Worm (Caenorhabditis elegans): Measurements from ENCODE around the gene T24E12.6.

T24E12.6 gene

ce11 chrII:3771640-3772039 is 10.1 kb upstream of the T24E12.6 start:
- TF ChIP-seq cog-1 (tag; optimal IDR thresholded peaks at IDR 0.05) (no peak), T22C8.4 (GFP tag; IDR thresholded peaks at IDR 0.05) (no peak), ztf-23 (GFP tag; IDR thresholded peaks at IDR 0.05) (no peak), ref-1 (GFP tag; conservative IDR thresholded peaks at IDR 0.05) (no peak), ztf-29 (GFP tag; IDR thresholded peaks at IDR 0.05) (no peak), flt-1 (GFP tag; IDR thresholded peaks at IDR 0.05) (no peak), med-1 (GFP tag; optimal IDR thresholded peaks at IDR 0.05; ENCODE audit: insufficient read depth) (no peak), klf-2 (GFP tag; conservative IDR thresholded peaks at IDR 0.05) (no peak), tab-1 (GFP tag; IDR thresholded peaks at IDR 0.05) (no peak)

- TF ChIP-seq ztf-23 (GFP tag; IDR thresholded peaks at IDR 0.05) (no peak), cog-1 (tag; optimal IDR thresholded peaks at IDR 0.05) (no peak), ztf-29 (GFP tag; IDR thresholded peaks at IDR 0.05) (no peak), flt-1 (GFP tag; IDR thresholded peaks at IDR 0.05) (no peak), ref-1 (GFP tag; conservative IDR thresholded peaks at IDR 0.05) (no peak), tab-1 (GFP tag; IDR thresholded peaks at IDR 0.05) (no peak), med-1 (GFP tag; optimal IDR thresholded peaks at IDR 0.05; ENCODE audit: insufficient read depth) (no peak), T22C8.4 (GFP tag; IDR thresholded peaks at IDR 0.05) (no peak), klf-2 (GFP tag; conservative IDR thresholded peaks at IDR 0.05) (no peak)
Observed at ce11 chrII:3764486-3764885, 3.0 kb upstream of the T24E12.6 start, which contains the start of gene srx-112. Gene srx-112, minus strand, starts transcription at chrII:3764586.

ce11 chrII:3759010-3759409 is 2.5 kb downstream of the T24E12.6 start, which contains the start of gene T24E12.12:
Gene T24E12.12, plus strand, starts transcription at chrII:3759290.
- TF ChIP-seq med-1 (GFP tag; optimal IDR thresholded peaks at IDR 0.05; ENCODE audit: insufficient read depth) (no peak), tab-1 (GFP tag; IDR thresholded peaks at IDR 0.05) (no peak), cog-1 (tag; optimal IDR thresholded peaks at IDR 0.05) (no peak), ztf-23 (GFP tag; IDR thresholded peaks at IDR 0.05) (no peak), T22C8.4 (GFP tag; IDR thresholded peaks at IDR 0.05) (no peak), ztf-29 (GFP tag; IDR thresholded peaks at IDR 0.05) (no peak), flt-1 (GFP tag; IDR thresholded peaks at IDR 0.05) (no peak), klf-2 (GFP tag; conservative IDR thresholded peaks at IDR 0.05) (no peak), ref-1 (GFP tag; conservative IDR thresholded peaks at IDR 0.05) (no peak)

- TF ChIP-seq ref-1 (GFP tag; conservative IDR thresholded peaks at IDR 0.05) (no peak), ztf-29 (GFP tag; IDR thresholded peaks at IDR 0.05) (no peak), ztf-23 (GFP tag; IDR thresholded peaks at IDR 0.05) (no peak), med-1 (GFP tag; optimal IDR thresholded peaks at IDR 0.05; ENCODE audit: insufficient read depth) (no peak), T22C8.4 (GFP tag; IDR thresholded peaks at IDR 0.05) (no peak), cog-1 (tag; optimal IDR thresholded peaks at IDR 0.05) (no peak), flt-1 (GFP tag; IDR thresholded peaks at IDR 0.05) (no peak), tab-1 (GFP tag; IDR thresholded peaks at IDR 0.05) (no peak), klf-2 (GFP tag; conservative IDR thresholded peaks at IDR 0.05) (no peak)
Observed at ce11 chrII:3757499-3757898, 4.0 kb downstream of the T24E12.6 start, which contains the start of gene srx-111. Gene srx-111, plus strand, starts transcription at chrII:3757799.

- TF ChIP-seq T22C8.4 (GFP tag; IDR thresholded peaks at IDR 0.05) = no peak
- no peak for TF ChIP-seq cog-1 (tag; optimal IDR thresholded peaks at IDR 0.05)
- no peak for TF ChIP-seq tab-1 (GFP tag; IDR thresholded peaks at IDR 0.05)
- no peak for TF ChIP-seq ref-1 (GFP tag; conservative IDR thresholded peaks at IDR 0.05)
- no peak for TF ChIP-seq klf-2 (GFP tag; conservative IDR thresholded peaks at IDR 0.05)
Observed at ce11 chrII:3753598-3753997, 7.9 kb downstream of the T24E12.6 start, which contains the start of gene rcd-1. Gene rcd-1, plus strand, starts transcription at chrII:3753898.

- TF ChIP-seq flt-1 (GFP tag; IDR thresholded peaks at IDR 0.05) = no peak
- no peak for TF ChIP-seq ztf-29 (GFP tag; IDR thresholded peaks at IDR 0.05)
- TF ChIP-seq ref-1 (GFP tag; conservative IDR thresholded peaks at IDR 0.05) = no peak
- TF ChIP-seq T22C8.4 (GFP tag; IDR thresholded peaks at IDR 0.05) = no peak
- no peak for TF ChIP-seq tab-1 (GFP tag; IDR thresholded peaks at IDR 0.05)
Observed at ce11 chrII:3752184-3752583, 9.3 kb downstream of the T24E12.6 start, which contains the start of gene sdz-11. Gene sdz-11, minus strand, starts transcription at chrII:3752284.

- TF ChIP-seq ref-1 (GFP tag; conservative IDR thresholded peaks at IDR 0.05) (no peak), ztf-23 (GFP tag; IDR thresholded peaks at IDR 0.05) (no peak), med-1 (GFP tag; optimal IDR thresholded peaks at IDR 0.05; ENCODE audit: insufficient read depth) (no peak), T22C8.4 (GFP tag; IDR thresholded peaks at IDR 0.05) (no peak), cog-1 (tag; optimal IDR thresholded peaks at IDR 0.05) (no peak), tab-1 (GFP tag; IDR thresholded peaks at IDR 0.05) (no peak), ztf-29 (GFP tag; IDR thresholded peaks at IDR 0.05) (no peak), flt-1 (GFP tag; IDR thresholded peaks at IDR 0.05) (no peak), klf-2 (GFP tag; conservative IDR thresholded peaks at IDR 0.05) (no peak)
Observed at ce11 chrII:3750685-3751084, 10.8 kb downstream of the T24E12.6 start, which contains the start of gene fbxb-91. Gene fbxb-91, minus strand, starts transcription at chrII:3750785.

- TF ChIP-seq tab-1 (GFP tag; IDR thresholded peaks at IDR 0.05) (no peak), med-1 (GFP tag; optimal IDR thresholded peaks at IDR 0.05; ENCODE audit: insufficient read depth) (no peak), cog-1 (tag; optimal IDR thresholded peaks at IDR 0.05) (no peak), ztf-23 (GFP tag; IDR thresholded peaks at IDR 0.05) (no peak), ref-1 (GFP tag; conservative IDR thresholded peaks at IDR 0.05) (no peak), flt-1 (GFP tag; IDR thresholded peaks at IDR 0.05) (no peak), T22C8.4 (GFP tag; IDR thresholded peaks at IDR 0.05) (no peak), klf-2 (GFP tag; conservative IDR thresholded peaks at IDR 0.05) (no peak), ztf-29 (GFP tag; IDR thresholded peaks at IDR 0.05) (no peak)
Observed at ce11 chrII:3748719-3749118, 12.8 kb downstream of the T24E12.6 start, which contains the start of gene fbxb-90. Gene fbxb-90, minus strand, starts transcription at chrII:3748819.

ce11 chrII:3747405-3747804 is 14.1 kb downstream of the T24E12.6 start, which contains the start of gene fbxb-92:
Gene fbxb-92, minus strand, starts transcription at chrII:3747505.
- TF ChIP-seq ztf-23 (GFP tag; IDR thresholded peaks at IDR 0.05) (no peak), klf-2 (GFP tag; conservative IDR thresholded peaks at IDR 0.05) (no peak), ref-1 (GFP tag; conservative IDR thresholded peaks at IDR 0.05) (no peak), tab-1 (GFP tag; IDR thresholded peaks at IDR 0.05) (no peak), med-1 (GFP tag; optimal IDR thresholded peaks at IDR 0.05; ENCODE audit: insufficient read depth) (no peak), cog-1 (tag; optimal IDR thresholded peaks at IDR 0.05) (no peak), ztf-29 (GFP tag; IDR thresholded peaks at IDR 0.05) (no peak), T22C8.4 (GFP tag; IDR thresholded peaks at IDR 0.05) (no peak), flt-1 (GFP tag; IDR thresholded peaks at IDR 0.05) (no peak)

All from whole organism, midembryonic.